Fruit fly (Drosophila melanogaster) whole organism, embryonic: ENCODE data around the gene stwl.

Experiments
- Abd-B ChIP-seq: fragments of 200-800 bp; sonication (Bioruptor generic); optimal IDR thresholded peaks from 2 replicates; lab custom pipeline; 2018; ENCODE audit warnings: missing biosample characterization, mild to moderate bottlenecking, missing genetic modification characterization, moderate library complexity
- Atf-2 ChIP-seq: fragments of 200-800 bp; sonication (Bioruptor generic); optimal IDR thresholded peaks from 2 replicates; lab custom pipeline; 2016; ENCODE audit warnings: missing biosample characterization, missing genetic modification characterization
- BEAF-32 ChIP-seq: fragments of 200-800 bp; sonication (Bioruptor generic); optimal IDR thresholded peaks from 3 replicates; lab custom pipeline; 2017; ENCODE audit warnings: missing biosample characterization, missing genetic modification characterization, mild to moderate bottlenecking, moderate library complexity, missing genetic modification reagents
- C15 ChIP-seq: fragments of 200-800 bp; sonication (Bioruptor generic); IDR thresholded peaks from 3 replicates; pipeline ENCODE4 v1.3.6; 2022; ENCODE audit warnings: missing biosample characterization, missing genetic modification characterization
- CG10366 ChIP-seq: fragments of 200-800 bp; sonication (Bioruptor generic); IDR thresholded peaks from 2 replicates; pipeline ENCODE4 v1.3.6; 2022; ENCODE audit warnings: missing biosample characterization, missing genetic modification characterization
- CG10462 ChIP-seq: fragments of 200-800 bp; sonication (Bioruptor generic); optimal IDR thresholded peaks from 2 replicates; lab custom pipeline; 2016; ENCODE audit warnings: missing biosample characterization, missing genetic modification characterization
- CG11456 ChIP-seq: fragments of 200-800 bp; sonication (Bioruptor generic); IDR thresholded peaks from 3 replicates; pipeline ENCODE4 v1.3.6; 2022; ENCODE audit warnings: missing biosample characterization, missing genetic modification characterization
- CG11504 ChIP-seq: fragments of 200-800 bp; sonication (Bioruptor generic); optimal IDR thresholded peaks from 3 replicates; lab custom pipeline; 2019; ENCODE audit warnings: missing biosample characterization, mild to moderate bottlenecking, missing genetic modification characterization, moderate library complexity
- CG12236 ChIP-seq: fragments of 200-800 bp; sonication (Bioruptor generic); optimal IDR thresholded peaks from 2 replicates; lab custom pipeline; 2016; ENCODE audit warnings: missing biosample characterization, missing genetic modification characterization
- CG12299 ChIP-seq: fragments of 200-800 bp; sonication (Bioruptor generic); optimal IDR thresholded peaks from 2 replicates; lab custom pipeline; 2018; ENCODE audit warnings: missing biosample characterization, mild to moderate bottlenecking, missing genetic modification characterization
- CG13287 ChIP-seq: fragments of 200-800 bp; sonication (Bioruptor generic); IDR thresholded peaks from 2 replicates; pipeline ENCODE4 v1.3.6; 2022; ENCODE audit warnings: missing biosample characterization, missing genetic modification characterization; ENCODE audit not compliant: partially characterized antibody
- CG13624 ChIP-seq: fragments of 200-800 bp; sonication (Bioruptor generic); optimal IDR thresholded peaks from 2 replicates; lab custom pipeline; 2016; ENCODE audit warnings: missing biosample characterization, missing genetic modification characterization
- CG15073 ChIP-seq: fragments of 200-800 bp; sonication (Bioruptor generic); optimal IDR thresholded peaks from 2 replicates; lab custom pipeline; 2016; ENCODE audit warnings: missing biosample characterization, missing genetic modification characterization
- CG15479 ChIP-seq: fragments of 200-800 bp; sonication (Bioruptor generic); optimal IDR thresholded peaks from 3 replicates; lab custom pipeline; 2019; ENCODE audit warnings: missing biosample characterization, mild to moderate bottlenecking, missing genetic modification characterization, moderate library complexity
- CG1603 ChIP-seq: fragments of 200-800 bp; sonication (Bioruptor generic); optimal IDR thresholded peaks from 2 replicates; lab custom pipeline; 2019; ENCODE audit warnings: missing biosample characterization, mild to moderate bottlenecking, missing genetic modification characterization, moderate library complexity
- CG17385 ChIP-seq: fragments of 200-800 bp; sonication (Bioruptor generic); optimal IDR thresholded peaks from 3 replicates; lab custom pipeline; 2018; ENCODE audit warnings: missing biosample characterization, mild to moderate bottlenecking, missing genetic modification characterization
- CG2202 ChIP-seq: fragments of 200-800 bp; sonication (Bioruptor generic); optimal IDR thresholded peaks from 2 replicates; lab custom pipeline; 2018; ENCODE audit warnings: missing biosample characterization, mild to moderate bottlenecking, missing genetic modification characterization
- CG32532 ChIP-seq: fragments of 200-800 bp; sonication (Bioruptor generic); IDR thresholded peaks from 2 replicates; pipeline ENCODE4 v1.3.6; 2022; ENCODE audit warnings: missing biosample characterization, missing genetic modification characterization
- CG4404 ChIP-seq: fragments of 200-800 bp; sonication (Bioruptor generic); IDR thresholded peaks from 2 replicates; pipeline ENCODE4 v1.3.6; 2022; ENCODE audit warnings: missing biosample characterization, missing genetic modification characterization
- CG6765 ChIP-seq: fragments of 200-800 bp; sonication (Bioruptor generic); optimal IDR thresholded peaks from 3 replicates; lab custom pipeline; 2017; ENCODE audit warnings: missing biosample characterization, mild to moderate bottlenecking, missing genetic modification characterization
- CTCF ChIP-seq: fragments of 200-800 bp; sonication (Bioruptor generic); optimal IDR thresholded peaks from 2 replicates; lab custom pipeline; 2017; ENCODE audit warnings: missing biosample characterization, mild to moderate bottlenecking, missing genetic modification characterization, moderate library complexity
- D19A ChIP-seq: fragments of 200-800 bp; optimal IDR thresholded peaks from 3 replicates; lab custom pipeline; 2019; ENCODE audit warnings: missing biosample characterization, mild to moderate bottlenecking, missing genetic modification characterization, moderate library complexity
- ERR ChIP-seq: fragments of 200-800 bp; sonication (Bioruptor generic); optimal IDR thresholded peaks from 2 replicates; lab custom pipeline; 2016; ENCODE audit warnings: missing biosample characterization, missing genetic modification characterization
- Ets65A ChIP-seq: fragments of 200-800 bp; sonication (Bioruptor generic); peaks from one replicate; lab custom pipeline; 2016; ENCODE audit warnings: missing biosample characterization, missing genetic modification characterization
- Fer3 ChIP-seq: fragments of 200-800 bp; sonication (Bioruptor generic); optimal IDR thresholded peaks from 2 replicates; lab custom pipeline; 2018; ENCODE audit warnings: missing biosample characterization, mild to moderate bottlenecking, missing genetic modification characterization, moderate library complexity
- GATAe ChIP-seq: fragments of 200-800 bp; sonication (Bioruptor generic); conservative IDR thresholded peaks from 2 replicates; pipeline ENCODE4 v1.3.6; 2022; ENCODE audit warnings: missing biosample characterization, missing genetic modification characterization
- HmgD ChIP-seq: fragments of 200-800 bp; sonication (Bioruptor generic); optimal IDR thresholded peaks from 3 replicates; lab custom pipeline; 2016; ENCODE audit warnings: missing biosample characterization, missing genetic modification characterization
- Hr78 ChIP-seq, 2 experiments: fragments of 200-800 bp in 1 of 2; fragments of >200 bp in 1 of 2; sonication (Bioruptor generic) in 1 of 2; optimal IDR thresholded peaks; 2 replicates each; lab custom pipeline; 2017 to 2019; ENCODE audit warnings: missing biosample characterization in 2 of 2, missing genetic modification characterization in 2 of 2, mild to moderate bottlenecking in 1 of 2, moderate library complexity in 1 of 2
- Kr ChIP-seq: fragments of 200-800 bp; sonication (Bioruptor generic); optimal IDR thresholded peaks from 2 replicates; lab custom pipeline; 2017; ENCODE audit warnings: missing biosample characterization, mild to moderate bottlenecking, missing genetic modification characterization
- Myb ChIP-seq: fragments of 200-800 bp; sonication (Bioruptor generic); optimal IDR thresholded peaks from 2 replicates; lab custom pipeline; 2016; ENCODE audit warnings: missing biosample characterization, missing genetic modification characterization
- Scr ChIP-seq: fragments of 200-800 bp; sonication (Bioruptor generic); IDR thresholded peaks from 2 replicates; pipeline ENCODE4 v1.3.6; 2022; ENCODE audit warnings: missing biosample characterization, missing genetic modification characterization; ENCODE audit not compliant: partially characterized antibody
- Tbp ChIP-seq: fragments of >200 bp; optimal IDR thresholded peaks from 2 replicates; lab custom pipeline; 2018; ENCODE audit warnings: missing biosample characterization, missing genetic modification characterization
- ac ChIP-seq: fragments of 200-800 bp; sonication (Bioruptor generic); optimal IDR thresholded peaks from 3 replicates; lab custom pipeline; 2017; ENCODE audit warnings: missing biosample characterization, mild to moderate bottlenecking, missing genetic modification characterization
- disco-r ChIP-seq: fragments of 200-800 bp; sonication (Bioruptor generic); optimal IDR thresholded peaks from 2 replicates; lab custom pipeline; 2016; ENCODE audit warnings: missing biosample characterization, missing genetic modification characterization
- esg ChIP-seq: fragments of 200-800 bp; sonication (Bioruptor generic); conservative IDR thresholded peaks from 2 replicates; pipeline ENCODE4 v1.3.6; 2022; ENCODE audit warnings: missing biosample characterization, missing genetic modification characterization
- fd3F ChIP-seq: fragments of 200-800 bp; sonication (Bioruptor generic); optimal IDR thresholded peaks from 2 replicates; lab custom pipeline; 2018; ENCODE audit warnings: missing biosample characterization, mild to moderate bottlenecking, missing genetic modification characterization, moderate library complexity
- grau ChIP-seq: fragments of 200-800 bp; optimal IDR thresholded peaks from 3 replicates; lab custom pipeline; 2019; ENCODE audit warnings: missing biosample characterization, mild to moderate bottlenecking, missing genetic modification characterization, moderate library complexity
- grn ChIP-seq: fragments of 200-800 bp; sonication (Bioruptor generic); optimal IDR thresholded peaks from 3 replicates; lab custom pipeline; 2017; ENCODE audit warnings: missing biosample characterization, missing genetic modification characterization
- klu ChIP-seq: fragments of 200-800 bp; sonication (Bioruptor generic); IDR thresholded peaks from 2 replicates; pipeline ENCODE4 v1.3.6; 2022; ENCODE audit warnings: missing biosample characterization, missing genetic modification characterization
- lab ChIP-seq: fragments of 200-800 bp; sonication (Bioruptor generic); optimal IDR thresholded peaks from 3 replicates; lab custom pipeline; 2017; ENCODE audit warnings: missing biosample characterization, missing genetic modification characterization, mild to moderate bottlenecking, moderate library complexity, missing genetic modification reagents
- mam ChIP-seq: fragments of 200-800 bp; sonication (Bioruptor generic); optimal IDR thresholded peaks from 3 replicates; lab custom pipeline; 2016; ENCODE audit warnings: missing biosample characterization, missing genetic modification characterization
- mirr ChIP-seq: fragments of 200-800 bp; sonication (Bioruptor generic); optimal IDR thresholded peaks from 3 replicates; lab custom pipeline; 2018; ENCODE audit warnings: missing biosample characterization, mild to moderate bottlenecking, missing genetic modification characterization
- pan ChIP-seq, 4 experiments: fragments of >200 bp in 3 of 4; fragments of 200-800 bp in 1 of 4; sonication (Bioruptor generic) in 1 of 4; optimal IDR thresholded peaks in 3 of 4; IDR thresholded peaks in 1 of 4; 2 replicates each; pipeline versions ENCODE4 v1.3.6 to Lab custom; 2017 to 2022; ENCODE audit warnings: missing biosample characterization in 2 of 4, missing genetic modification characterization in 2 of 4, mixed read lengths in 1 of 4
- pzg ChIP-seq: fragments of 200-800 bp; sonication (Bioruptor generic); optimal IDR thresholded peaks from 3 replicates; lab custom pipeline; 2018; ENCODE audit warnings: missing biosample characterization, mild to moderate bottlenecking, missing genetic modification characterization, moderate library complexity
- run ChIP-seq: fragments of 200-800 bp; sonication (Bioruptor generic); optimal IDR thresholded peaks from 3 replicates; lab custom pipeline; 2018; ENCODE audit warnings: missing biosample characterization, mild to moderate bottlenecking, missing genetic modification characterization
- salm ChIP-seq: fragments of 200-800 bp; sonication (Bioruptor generic); optimal IDR thresholded peaks from 2 replicates; lab custom pipeline; 2018; ENCODE audit warnings: missing biosample characterization, mild to moderate bottlenecking, missing genetic modification characterization
- sc ChIP-seq, 3 experiments: fragments of >200 bp in 2 of 3; fragments of 200-800 bp in 1 of 3; sonication (Bioruptor generic) in 1 of 3; optimal IDR thresholded peaks; 2 replicates in 2 of 3; 3 replicates in 1 of 3; lab custom pipeline; 2017; ENCODE audit warnings: mild to moderate bottlenecking in 1 of 3, missing biosample characterization in 1 of 3, missing genetic modification characterization in 1 of 3, missing genetic modification reagents in 1 of 3
- stc ChIP-seq: fragments of 200-800 bp; sonication (Bioruptor generic); IDR thresholded peaks from 2 replicates; pipeline ENCODE4 v1.3.6; 2022; ENCODE audit warnings: missing biosample characterization, missing genetic modification characterization
- stwl ChIP-seq: fragments of 200-800 bp; sonication (Bioruptor generic); optimal IDR thresholded peaks from 3 replicates; lab custom pipeline; 2018; ENCODE audit warnings: missing biosample characterization, mild to moderate bottlenecking, missing genetic modification characterization, moderate library complexity
- unc-4 ChIP-seq: fragments of 200-800 bp; sonication (Bioruptor generic); IDR thresholded peaks from 2 replicates; pipeline ENCODE4 v1.3.6; 2022; ENCODE audit warnings: missing biosample characterization, missing genetic modification characterization; ENCODE audit not compliant: partially characterized antibody

stwl gene

dm6 chr3L:14374499-14374898, 35.2 kb downstream of the stwl start (continued):
- TF ChIP-seq CG15073 (GFP tag; lab: Kevin White, UChicago) (no peak), BEAF-32 (GFP tag; lab: Kevin White, UChicago) (no peak), unc-4 (GFP tag; lab: Robert Waterston, UW) (no peak), CG15479 (GFP tag; lab: Kevin White, UChicago) (no peak), CG4404 (GFP tag; lab: Robert Waterston, UW) (no peak), Kr (GFP tag; lab: Kevin White, UChicago) (no peak), lab (GFP tag; lab: Kevin White, UChicago) (no peak), CG2202 (tag; lab: Kevin White, UChicago) (no peak), Ets65A (GFP tag; lab: Kevin White, UChicago) (peak; percentile 39), CG13287 (GFP tag; lab: Robert Waterston, UW) (no peak), salm (no peak), stwl (tag; lab: Kevin White, UChicago) (no peak), CG11456 (0 out of 3 replicates have a peak, but pooled peaks have one; percentile 45), ERR (GFP tag; lab: Kevin White, UChicago) (no peak), CTCF (GFP tag; lab: Kevin White, UChicago) (no peak), CG12236 (no peak), pan (optimal IDR thresholded peaks at IDR 0.05; lab: Kevin White, UChicago) (no peak), pan (GFP tag; optimal IDR thresholded peaks at IDR 0.05 in 1 of 2, IDR thresholded peaks at IDR 0.05 in 1 of 2) (no peak), Tbp (GFP tag; lab: Kevin White, UChicago) (no peak), CG32532 (no peak), disco-r (no peak), klu (no peak), grn (GFP tag; lab: Kevin White, UChicago) (no peak), sc (optimal IDR thresholded peaks at IDR 0.05; lab: Kevin White, UChicago) (no peak), sc (GFP tag; optimal IDR thresholded peaks at IDR 0.05; lab: Kevin White, UChicago) (no peak), Atf-2 (GFP tag; lab: Kevin White, UChicago) (no peak), esg (no peak), Fer3 (tag; lab: Kevin White, UChicago) (no peak), CG1603 (tag; lab: Kevin White, UChicago) (no peak)

dm6 chr3L:14369607-14370006, 40.1 kb downstream of the stwl start, which contains the start of gene CG13481:
TSS of gene CG13481 (minus strand) at chr3L:14369707.
- TF ChIP-seq mam (GFP tag; lab: Kevin White, UChicago) (no peak), fd3F (no peak), C15 (no peak), Abd-B (no peak), stc (GFP tag; lab: Robert Waterston, UW) (no peak), pzg (no peak), Hr78 (GFP tag; optimal IDR thresholded peaks at IDR 0.05; lab: Kevin White, UChicago) (no peak), ac (no peak)
- TF ChIP-seq, all 482 proteins: peak for 0

DNA sequence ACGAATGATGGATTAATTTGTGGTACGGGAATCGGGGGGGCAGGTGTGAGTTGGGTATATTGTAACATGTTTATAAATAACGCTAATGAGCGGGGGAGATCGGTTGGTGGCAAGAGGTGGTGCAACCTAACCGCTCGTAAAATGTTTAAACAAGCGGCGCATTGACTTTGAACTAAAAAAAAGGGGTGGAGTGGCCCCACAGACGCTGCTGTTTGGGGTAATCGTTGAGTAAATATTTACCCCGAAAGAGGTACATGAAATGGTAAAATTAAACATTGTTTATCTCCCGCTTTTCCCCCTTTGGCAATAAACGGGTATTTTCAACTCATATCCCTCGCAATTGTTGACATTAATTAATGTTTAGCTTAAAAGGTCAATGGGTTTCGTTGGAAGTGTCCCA, 43.6 kb downstream of the stwl start:
- TF ChIP-seq CG10462 (GFP tag; lab: Kevin White, UChicago) (peak; percentile 7), D19A (tag; lab: Kevin White, UChicago) (peak; percentile 54), GATAe (GFP tag; lab: Robert Waterston, UW) (no peak), CG11504 (tag; lab: Kevin White, UChicago) (peak; percentile 53), CG12299 (tag; lab: Kevin White, UChicago) (peak; percentile 53), HmgD (GFP tag; lab: Kevin White, UChicago) (no peak), Myb (GFP tag; lab: Kevin White, UChicago) (no peak), Scr (GFP tag; lab: Robert Waterston, UW) (no peak), mirr (GFP tag; lab: Kevin White, UChicago) (peak; percentile 26), CG10366 (peak; percentile 16; the same call in 1 of the 2 replicates), CG13624 (no peak), grau (tag; lab: Kevin White, UChicago) (peak; percentile 24), CG2202 (tag; lab: Kevin White, UChicago) (peak; percentile 87), Hr78 (GFP tag; optimal IDR thresholded peaks at IDR 0.05; lab: Kevin White, UChicago) (peak in 1 of 2 experiments; percentile 97), CG17385 (GFP tag; lab: Kevin White, UChicago) (peak; percentile 52), CG6765 (GFP tag; lab: Kevin White, UChicago) (no peak), run (tag; lab: Kevin White, UChicago) (peak; percentile 81)
